Worm (Caenorhabditis elegans) whole organism, L1 larva: Measurements from ENCODE around the gene gpa-8.

Experiments used
- C34B4.2 ChIP-seq: sonication (generic microtip); optimal IDR thresholded peaks from 2 replicates; lab custom pipeline; 2017; ENCODE audit warnings: mild to moderate bottlenecking, missing genetic modification characterization, missing compliant biosample characterization
- aly-2 ChIP-seq: fragments of 150-350 bp; optimal IDR thresholded peaks from 2 replicates; lab custom pipeline; 2014; ENCODE audit warnings: missing biosample characterization, missing genetic modification characterization
- ceh-8 ChIP-seq: fragments of 200-800 bp; sonication (Bioruptor generic); optimal IDR thresholded peaks from 2 replicates; lab custom pipeline; 2018; ENCODE audit warnings: mild to moderate bottlenecking, missing genetic modification characterization, moderate library complexity, missing compliant biosample characterization
- dsc-1 ChIP-seq: sonication (generic microtip); optimal IDR thresholded peaks from 2 replicates; lab custom pipeline; 2016; ENCODE audit warnings: mild to moderate bottlenecking, missing genetic modification characterization, missing compliant biosample characterization
- efl-3 ChIP-seq: fragments of 200-800 bp; sonication (Bioruptor generic); optimal IDR thresholded peaks from 2 replicates; lab custom pipeline; 2018; ENCODE audit warnings: mild to moderate bottlenecking, missing genetic modification characterization, missing compliant biosample characterization
- egl-13 ChIP-seq: sonication (generic microtip); optimal IDR thresholded peaks from 2 replicates; lab custom pipeline; 2016; ENCODE audit warnings: missing genotype, missing genetic modification reagents, missing genetic modification characterization, missing compliant biosample characterization
- egl-27 ChIP-seq, 2 experiments: fragments of 150-350 bp in 1 of 2; sonication (generic microtip); optimal IDR thresholded peaks; 3 replicates each; lab custom pipeline; 2017 to 2018; ENCODE audit warnings: missing biosample characterization in 2 of 2, missing genetic modification characterization in 2 of 2, missing genetic modification reagents in 2 of 2
- ets-5 ChIP-seq: fragments of 200-800 bp; sonication (Bioruptor generic); IDR thresholded peaks from 2 replicates; pipeline ENCODE4 v1.3.6; 2022; ENCODE audit warnings: missing genetic modification characterization, missing compliant biosample characterization
- fkh-10 ChIP-seq: sonication (generic microtip); optimal IDR thresholded peaks from 2 replicates; lab custom pipeline; 2017; ENCODE audit warnings: missing biosample characterization, missing genetic modification reagents, missing genetic modification characterization
- fkh-4 ChIP-seq: sonication (generic microtip); optimal IDR thresholded peaks from 2 replicates; lab custom pipeline; 2016; ENCODE audit warnings: missing compliant biosample characterization, missing genetic modification characterization, borderline replicate concordance
- fos-1 ChIP-seq: fragments of 150-350 bp; optimal IDR thresholded peaks from 2 replicates; lab custom pipeline; 2014; ENCODE audit warnings: missing biosample characterization, missing genetic modification characterization
- grh-1 ChIP-seq: fragments of 200-800 bp; sonication (Bioruptor generic); IDR thresholded peaks from 2 replicates; pipeline ENCODE4 v1.3.6; 2022; ENCODE audit warnings: missing genetic modification reagents, missing genetic modification characterization, missing compliant biosample characterization
- irx-1 ChIP-seq: sonication (generic microtip); optimal IDR thresholded peaks from 2 replicates; lab custom pipeline; 2016; ENCODE audit warnings: missing genetic modification characterization, missing compliant biosample characterization
- isw-1 ChIP-seq: fragments of 200-800 bp; sonication (Bioruptor generic); IDR thresholded peaks from 2 replicates; pipeline ENCODE4 v1.3.6; 2022; ENCODE audit warnings: missing genetic modification characterization, missing compliant biosample characterization
- lin-14 ChIP-seq: fragments of 200-800 bp; sonication (Bioruptor generic); optimal IDR thresholded peaks from 2 replicates; lab custom pipeline; 2018; ENCODE audit warnings: mild to moderate bottlenecking, missing genetic modification characterization, moderate library complexity, missing compliant biosample characterization
- lin-15B ChIP-seq: fragments of 150-350 bp; sonication (generic microtip); optimal IDR thresholded peaks from 3 replicates; lab custom pipeline; 2014; ENCODE audit warnings: missing biosample characterization, missing genetic modification characterization
- lin-35 ChIP-seq, 2 experiments: fragments of 150-350 bp; optimal IDR thresholded peaks; 2 replicates each; lab custom pipeline; 2014; ENCODE audit warnings: missing biosample characterization in 2 of 2, missing genetic modification characterization in 2 of 2, missing genetic modification reagents in 2 of 2
- lin-39 ChIP-seq: fragments of 150-350 bp; optimal IDR thresholded peaks from 2 replicates; lab custom pipeline; 2014; ENCODE audit warnings: missing biosample characterization, missing genetic modification reagents, missing genetic modification characterization
- nhr-11 ChIP-seq: fragments of 150-350 bp; optimal IDR thresholded peaks from 2 replicates; lab custom pipeline; 2014; ENCODE audit warnings: missing biosample characterization, missing genetic modification characterization
- nhr-19 ChIP-seq: fragments of 200-800 bp; sonication (Bioruptor generic); conservative IDR thresholded peaks from 2 replicates; pipeline ENCODE4 v1.3.6; 2022; ENCODE audit warnings: missing genetic modification characterization, missing compliant biosample characterization
- nhr-20 ChIP-seq: sonication (generic microtip); optimal IDR thresholded peaks from 2 replicates; lab custom pipeline; 2016; ENCODE audit warnings: mild to moderate bottlenecking, missing genetic modification characterization, missing compliant biosample characterization
- nhr-28 ChIP-seq: fragments of 150-350 bp; optimal IDR thresholded peaks from 2 replicates; lab custom pipeline; 2014; ENCODE audit warnings: missing biosample characterization, missing genetic modification characterization
- nhr-47 ChIP-seq: sonication (generic microtip); optimal IDR thresholded peaks from 2 replicates; lab custom pipeline; 2016; ENCODE audit warnings: mild to moderate bottlenecking, missing genetic modification characterization, moderate library complexity, missing compliant biosample characterization
- nhr-76 ChIP-seq: sonication (generic microtip); optimal IDR thresholded peaks from 2 replicates; lab custom pipeline; 2017; ENCODE audit warnings: missing biosample characterization, missing genetic modification characterization
- nhr-77 ChIP-seq: fragments of 150-350 bp; optimal IDR thresholded peaks from 2 replicates; lab custom pipeline; 2014; ENCODE audit warnings: missing biosample characterization, missing genetic modification characterization
- nhr-85 ChIP-seq: sonication (generic microtip); peaks from one replicate; lab custom pipeline; 2016; ENCODE audit warnings: missing genetic modification characterization, inconsistent platforms, missing compliant biosample characterization
- nhr-90 ChIP-seq: sonication (generic microtip); optimal IDR thresholded peaks from 2 replicates; lab custom pipeline; 2016; ENCODE audit warnings: mild to moderate bottlenecking, missing genetic modification characterization, missing compliant biosample characterization; ENCODE audit not compliant: poor library complexity
- rnt-1 ChIP-seq: sonication (generic microtip); optimal IDR thresholded peaks from 2 replicates; lab custom pipeline; 2016; ENCODE audit warnings: mild to moderate bottlenecking, missing genetic modification characterization, moderate library complexity, missing compliant biosample characterization
- skn-1 ChIP-seq: fragments of 150-350 bp; optimal IDR thresholded peaks from 2 replicates; lab custom pipeline; 2014; ENCODE audit warnings: missing biosample characterization, missing genetic modification characterization
- snpc-4 ChIP-seq: fragments of 150-350 bp; optimal IDR thresholded peaks from 2 replicates; lab custom pipeline; 2014; ENCODE audit warnings: missing biosample characterization, missing genetic modification characterization
- sox-4 ChIP-seq: sonication (generic microtip); optimal IDR thresholded peaks from 2 replicates; lab custom pipeline; 2016; ENCODE audit warnings: missing genetic modification characterization, missing compliant biosample characterization
- sup-37 ChIP-seq: fragments of 200-800 bp; sonication (Bioruptor generic); optimal IDR thresholded peaks from 2 replicates; lab custom pipeline; 2018; ENCODE audit warnings: mild to moderate bottlenecking, missing genetic modification characterization, missing compliant biosample characterization
- swsn-7 ChIP-seq: sonication (generic microtip); optimal IDR thresholded peaks from 2 replicates; lab custom pipeline; 2016; ENCODE audit warnings: missing genetic modification characterization, missing compliant biosample characterization
- tbx-2 ChIP-seq: sonication (generic microtip); optimal IDR thresholded peaks from 2 replicates; lab custom pipeline; 2016; ENCODE audit warnings: missing genetic modification characterization, missing compliant biosample characterization
- unc-98 ChIP-seq: fragments of 200-800 bp; sonication (Bioruptor generic); IDR thresholded peaks from 2 replicates; pipeline ENCODE4 v1.3.6; 2022; ENCODE audit warnings: missing genetic modification characterization, missing compliant biosample characterization
- vab-15 ChIP-seq: sonication (generic microtip); optimal IDR thresholded peaks from 2 replicates; lab custom pipeline; 2017; ENCODE audit warnings: missing genotype, mild to moderate bottlenecking, missing genetic modification characterization, missing compliant biosample characterization
- zip-4 ChIP-seq: fragments of 200-800 bp; sonication (Bioruptor generic); optimal IDR thresholded peaks from 2 replicates; lab custom pipeline; 2018; ENCODE audit warnings: mild to moderate bottlenecking, missing genetic modification characterization, moderate library complexity, missing compliant biosample characterization

gpa-8 gene

DNA sequence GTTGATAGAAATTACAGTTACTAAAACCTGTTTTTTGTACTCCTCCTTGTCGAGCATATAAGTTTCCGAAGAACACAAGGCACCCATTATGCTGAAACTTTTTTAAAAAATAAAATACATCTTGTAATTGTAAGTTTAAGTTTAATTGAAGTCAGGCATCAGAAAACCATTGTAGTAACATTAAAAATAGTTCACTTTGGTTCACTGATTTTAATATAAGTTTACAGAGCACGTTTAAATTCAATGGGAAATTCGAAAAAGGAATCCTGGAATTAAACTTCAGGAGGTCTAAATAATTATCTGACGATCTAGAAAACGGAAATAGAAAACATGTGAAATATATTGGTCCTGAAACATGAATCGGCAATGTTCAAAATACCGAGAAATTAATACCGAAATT, at the start of gene gpa-8:
Gene gpa-8, minus strand, starts transcription at position 101 of the 400 bp plus-strand sequence.
- no peak for TF ChIP-seq ets-5
- TF ChIP-seq swsn-7 (tag; lab: Kevin White, UChicago) = no peak
- TF ChIP-seq, all 84 proteins: peak for 0

ce11 chrV:12683205-12683604, 42.9 kb upstream of the gpa-8 start:
- TF ChIP-seq fos-1 (tag; lab: Kevin White, UChicago) (no peak), egl-27 (tag; optimal IDR thresholded peaks at IDR 0.05; lab: Kevin White, UChicago) (no peak), sup-37 (GFP tag; lab: Kevin White, UChicago) (no peak), lin-15B (tag; lab: Kevin White, UChicago) (no peak), nhr-20 (tag; lab: Kevin White, UChicago) (peak; percentile 15), nhr-90 (peak; percentile 7)

DNA sequence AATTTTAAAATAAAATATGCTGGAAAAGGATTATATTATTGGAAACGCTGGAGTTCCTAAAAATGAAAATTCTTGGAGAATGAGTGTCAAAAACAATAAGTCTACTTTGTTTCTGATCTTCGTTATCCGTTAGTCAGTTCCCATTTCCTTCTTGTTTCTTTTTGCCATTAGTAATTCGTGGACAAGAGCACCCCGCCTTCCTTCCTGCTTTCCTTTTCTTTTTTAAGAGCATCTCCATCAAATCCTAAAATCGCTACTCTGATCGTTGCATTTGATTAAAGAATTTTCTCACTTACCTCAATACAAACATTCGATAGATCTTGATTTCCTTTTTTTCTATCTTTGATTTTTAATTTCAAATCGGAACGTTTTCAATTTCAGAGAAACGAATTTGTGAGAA, 39.5 kb upstream of the gpa-8 start, which contains the start of gene frpr-15:
Gene frpr-15, plus strand, starts transcription at position 301 of the 400 bp plus-strand sequence.
- TF ChIP-seq nhr-76 (tag; lab: Kevin White, UChicago) (no peak), nhr-28 (tag; lab: Kevin White, UChicago) (no peak), fkh-10 (GFP tag; lab: Kevin White, UChicago) (peak; percentile 9), nhr-85 (tag; lab: Kevin White, UChicago) (no peak), aly-2 (tag; lab: Kevin White, UChicago) (no peak)

ce11 chrV:12679292-12679691, 39.0 kb upstream of the gpa-8 start:
- TF ChIP-seq ceh-8 (GFP tag; lab: Kevin White, UChicago) (peak; percentile 53), grh-1 (GFP tag; lab: Robert Waterston, UW) (no peak), dsc-1 (peak; percentile 64), snpc-4 (tag; lab: Kevin White, UChicago) (no peak)

ce11 chrV:12676299-12676698, 36.0 kb upstream of the gpa-8 start:
- TF ChIP-seq lin-14 (GFP tag; lab: Kevin White, UChicago) = peak; percentile 26
- no peak for TF ChIP-seq nhr-11
- TF ChIP-seq fkh-10 (GFP tag; lab: Kevin White, UChicago) = peak; percentile 91

- no peak for TF ChIP-seq vab-15
- TF ChIP-seq fkh-4 (tag; lab: Kevin White, UChicago) = no peak
- no peak for TF ChIP-seq rnt-1 (tag; lab: Kevin White, UChicago)
- no peak for TF ChIP-seq sox-4 (tag; lab: Kevin White, UChicago)
- TF ChIP-seq lin-39 (tag; lab: Kevin White, UChicago) = no peak
- no peak for TF ChIP-seq nhr-90
- peak; percentile 2 for TF ChIP-seq lin-14 (GFP tag; lab: Kevin White, UChicago)
- peak; percentile 83 for TF ChIP-seq fkh-10 (GFP tag; lab: Kevin White, UChicago)
- TF ChIP-seq isw-1 (GFP tag; lab: Robert Waterston, UW) = no peak
Observed at ce11 chrV:12673745-12674144, 33.5 kb upstream of the gpa-8 start.

DNA sequence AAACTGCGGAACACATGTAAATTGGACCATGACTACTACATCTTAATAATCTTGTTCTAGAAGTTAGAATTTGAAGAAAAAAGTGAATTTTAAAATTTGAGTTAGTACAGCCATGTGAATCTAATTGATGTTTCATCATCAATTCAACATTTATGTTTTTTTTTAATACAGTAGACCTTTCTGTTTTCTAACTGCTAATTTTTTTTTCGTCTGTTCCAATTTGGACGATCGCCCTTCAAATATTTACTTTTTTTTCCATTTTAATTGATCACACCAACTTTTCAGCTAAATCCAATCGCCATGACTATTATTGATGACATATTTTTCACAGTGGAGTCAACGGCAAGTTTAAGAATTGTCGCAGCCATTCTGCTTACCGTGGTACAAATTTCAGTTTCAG, 30.3 kb upstream of the gpa-8 start, which contains the start of gene srx-116:
Gene srx-116, plus strand, starts transcription at position 301 of the 400 bp plus-strand sequence.
- TF ChIP-seq nhr-11 (no peak), zip-4 (GFP tag; lab: Kevin White, UChicago) (no peak), sup-37 (GFP tag; lab: Kevin White, UChicago) (no peak), C34B4.2 (tag; lab: Kevin White, UChicago) (no peak), unc-98 (GFP tag; lab: Robert Waterston, UW) (no peak), irx-1 (tag; lab: Kevin White, UChicago) (no peak), isw-1 (GFP tag; lab: Robert Waterston, UW) (no peak), skn-1 (no peak), efl-3 (GFP tag; lab: Kevin White, UChicago) (no peak), lin-14 (GFP tag; lab: Kevin White, UChicago) (no peak), lin-35 (GFP tag; optimal IDR thresholded peaks at IDR 0.05; lab: Kevin White, UChicago) (no peak), dsc-1 (no peak), fkh-10 (GFP tag; lab: Kevin White, UChicago) (no peak), nhr-47 (no peak), tbx-2 (tag; lab: Kevin White, UChicago) (no peak), nhr-19 (GFP tag; lab: Robert Waterston, UW) (no peak), egl-13 (tag; lab: Kevin White, UChicago) (no peak), nhr-77 (tag; lab: Kevin White, UChicago) (no peak), nhr-20 (tag; lab: Kevin White, UChicago) (no peak)
